Worm (Caenorhabditis elegans): Measurements from ENCODE around the gene K04H4.5.

Gene K04H4.5

ce11 chrIII:9326528-9326927 lies 32.6 kb upstream of the K04H4.5 start:
- TF ChIP-seq unc-39 (tag; optimal IDR thresholded peaks at IDR 0.05) (no peak), elt-1 (tag; optimal IDR thresholded peaks at IDR 0.05) (no peak), pha-4 (tag; optimal IDR thresholded peaks at IDR 0.05) (peak; percentile 42), elt-2 (tag; optimal IDR thresholded peaks at IDR 0.05) (peak; percentile 99), jun-1 (tag; optimal IDR thresholded peaks at IDR 0.05) (peak; percentile 47), pqm-1 (tag; optimal IDR thresholded peaks at IDR 0.05) (peak; percentile 99)

ce11 chrIII:9327910-9328309 lies 31.2 kb upstream of the K04H4.5 start:
- no peak for TF ChIP-seq elt-1 (tag; optimal IDR thresholded peaks at IDR 0.05)
- TF ChIP-seq daf-12 (tag; optimal IDR thresholded peaks at IDR 0.05), result no peak
- TF ChIP-seq lsy-12 (tag; optimal IDR thresholded peaks at IDR 0.05), result no peak
- no peak for TF ChIP-seq nhr-43 (tag; optimal IDR thresholded peaks at IDR 0.05; ENCODE audit: poor library complexity, severe bottlenecking)
- no peak for TF ChIP-seq nhr-237 (tag; optimal IDR thresholded peaks at IDR 0.05)
- no peak for TF ChIP-seq unc-39 (tag; optimal IDR thresholded peaks at IDR 0.05)
- TF ChIP-seq lin-15B (tag; optimal IDR thresholded peaks at IDR 0.05), result no peak

ce11 chrIII:9328732-9329131 lies 30.4 kb upstream of the K04H4.5 start:
- TF ChIP-seq nhr-28 (tag; optimal IDR thresholded peaks at IDR 0.05), result no peak
- no peak for TF ChIP-seq eor-1 (tag; optimal IDR thresholded peaks at IDR 0.05)

- no peak for TF ChIP-seq ceh-28 (tag; optimal IDR thresholded peaks at IDR 0.05)
- no peak for TF ChIP-seq skn-1 (tag; optimal IDR thresholded peaks at IDR 0.05)
- TF ChIP-seq zag-1 (tag; optimal IDR thresholded peaks at IDR 0.05), result no peak
- TF ChIP-seq hmg-11 (tag; optimal IDR thresholded peaks at IDR 0.05), result no peak
- TF ChIP-seq ceh-16 (tag; optimal IDR thresholded peaks at IDR 0.05), result no peak
- no peak for TF ChIP-seq sea-2 (GFP tag; optimal IDR thresholded peaks at IDR 0.05)
- no peak for TF ChIP-seq fos-1 (tag; optimal IDR thresholded peaks at IDR 0.05)
- no peak for TF ChIP-seq nhr-25 (tag; optimal IDR thresholded peaks at IDR 0.05)
- TF ChIP-seq lsy-12 (tag; optimal IDR thresholded peaks at IDR 0.05), result no peak
- TF ChIP-seq elt-2 (tag; optimal IDR thresholded peaks at IDR 0.05), result no peak
Measured at ce11 chrIII:9329266-9329665, 29.9 kb upstream of the K04H4.5 start, which contains the start of gene C40H1.3. C40H1.3 (minus strand) TSS chrIII:9329366.

- TF ChIP-seq nhr-237 (tag; optimal IDR thresholded peaks at IDR 0.05), result no peak
- no peak for TF ChIP-seq tbx-2 (tag; optimal IDR thresholded peaks at IDR 0.05)
- no peak for TF ChIP-seq nhr-23 (tag; optimal IDR thresholded peaks at IDR 0.05)
Measured at ce11 chrIII:9329790-9330366, 29.3 kb upstream of the K04H4.5 start, which contains the start of gene ttr-5. ttr-5 (plus strand) TSS chrIII:9330316.

ce11 chrIII:9331084-9331564 lies 28.0 kb upstream of the K04H4.5 start, which contains the start of gene ufc-1:
ufc-1 (plus strand) TSS chrIII:9331514.
- TF ChIP-seq pha-4 (tag; optimal IDR thresholded peaks at IDR 0.05) (peak; percentile 37), eor-1 (tag; optimal IDR thresholded peaks at IDR 0.05) (no peak), nhr-11 (tag; optimal IDR thresholded peaks at IDR 0.05) (no peak), nhr-12 (tag; optimal IDR thresholded peaks at IDR 0.05) (no peak), nfya-1 (tag; optimal IDR thresholded peaks at IDR 0.05; ENCODE audit: insufficient read depth) (peak; percentile 49), elt-3 (tag; optimal IDR thresholded peaks at IDR 0.05) (no peak), nhr-43 (tag; optimal IDR thresholded peaks at IDR 0.05; ENCODE audit: poor library complexity, severe bottlenecking) (no peak), nhr-25 (tag; optimal IDR thresholded peaks at IDR 0.05) (no peak)

DNA sequence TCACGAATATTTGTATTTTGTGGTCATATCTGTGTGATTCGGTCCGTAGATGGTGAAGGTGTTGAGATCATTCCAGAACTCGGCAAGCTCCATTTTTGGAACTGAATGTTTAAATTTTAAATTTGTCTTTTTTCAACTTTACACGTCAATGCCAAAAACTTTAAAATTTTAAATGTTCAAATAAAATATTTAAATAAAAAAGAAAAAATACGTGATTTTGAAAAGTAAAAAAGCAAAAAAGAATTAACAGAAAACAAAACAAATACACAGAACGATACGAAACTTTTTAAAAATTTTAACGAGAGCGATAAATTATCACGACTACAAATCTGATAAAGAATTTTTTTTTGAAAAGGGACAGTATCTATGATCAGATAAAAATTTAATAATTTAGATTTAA lies 25.0 kb upstream of the K04H4.5 start, which contains the start of gene elo-4:
elo-4 (minus strand) TSS at position 101 of the 400 bp plus-strand sequence.
- TF ChIP-seq mdl-1 (tag; optimal IDR thresholded peaks at IDR 0.05) (no peak), egl-27 (tag; optimal IDR thresholded peaks at IDR 0.05) (no peak), aly-2 (tag; optimal IDR thresholded peaks at IDR 0.05) (no peak), unc-62 (GFP tag; optimal IDR thresholded peaks at IDR 0.05) (no peak), ztf-4 (tag; optimal IDR thresholded peaks at IDR 0.05) (no peak), fkh-10 (GFP tag; optimal IDR thresholded peaks at IDR 0.05) (no peak), nhr-23 (tag; optimal IDR thresholded peaks at IDR 0.05) (no peak), fkh-2 (tag; optimal IDR thresholded peaks at IDR 0.05) (no peak), pqm-1 (tag; optimal IDR thresholded peaks at IDR 0.05) (no peak), tbx-2 (tag; optimal IDR thresholded peaks at IDR 0.05) (no peak), nhr-67 (tag; optimal IDR thresholded peaks at IDR 0.05) (no peak), elt-3 (tag; optimal IDR thresholded peaks at IDR 0.05) (no peak), lsy-12 (tag; optimal IDR thresholded peaks at IDR 0.05) (no peak), eor-1 (tag; optimal IDR thresholded peaks at IDR 0.05) (no peak), nhr-43 (tag; optimal IDR thresholded peaks at IDR 0.05; ENCODE audit: poor library complexity, severe bottlenecking) (no peak)

Data from whole organism, L3 larva.